Fruit fly (Drosophila melanogaster) whole organism, prepupa: ENCODE measurements around the gene CG4660.

Source experiments
- Blimp-1 ChIP-seq: fragments of 200-800 bp; sonication (Bioruptor generic); optimal IDR thresholded peaks from 3 replicates; lab custom pipeline; 2017; ENCODE audit warnings: missing biosample characterization, missing genetic modification characterization, mild to moderate bottlenecking, moderate library complexity, missing genetic modification reagents
- Eip75B ChIP-seq: fragments of 200-800 bp; sonication (Bioruptor generic); optimal IDR thresholded peaks from 3 replicates; lab custom pipeline; 2016; ENCODE audit warnings: missing biosample characterization, missing genetic modification characterization
- dsx ChIP-seq: fragments of 200-800 bp; optimal IDR thresholded peaks from 3 replicates; lab custom pipeline; 2019; ENCODE audit warnings: missing biosample characterization, mild to moderate bottlenecking, missing genetic modification characterization, moderate library complexity; ENCODE audit not compliant: poor library complexity, severe bottlenecking
- net ChIP-seq: fragments of 200-800 bp; sonication (Bioruptor generic); optimal IDR thresholded peaks from 3 replicates; lab custom pipeline; 2016; ENCODE audit warnings: missing biosample characterization, missing genetic modification characterization

DNA sequence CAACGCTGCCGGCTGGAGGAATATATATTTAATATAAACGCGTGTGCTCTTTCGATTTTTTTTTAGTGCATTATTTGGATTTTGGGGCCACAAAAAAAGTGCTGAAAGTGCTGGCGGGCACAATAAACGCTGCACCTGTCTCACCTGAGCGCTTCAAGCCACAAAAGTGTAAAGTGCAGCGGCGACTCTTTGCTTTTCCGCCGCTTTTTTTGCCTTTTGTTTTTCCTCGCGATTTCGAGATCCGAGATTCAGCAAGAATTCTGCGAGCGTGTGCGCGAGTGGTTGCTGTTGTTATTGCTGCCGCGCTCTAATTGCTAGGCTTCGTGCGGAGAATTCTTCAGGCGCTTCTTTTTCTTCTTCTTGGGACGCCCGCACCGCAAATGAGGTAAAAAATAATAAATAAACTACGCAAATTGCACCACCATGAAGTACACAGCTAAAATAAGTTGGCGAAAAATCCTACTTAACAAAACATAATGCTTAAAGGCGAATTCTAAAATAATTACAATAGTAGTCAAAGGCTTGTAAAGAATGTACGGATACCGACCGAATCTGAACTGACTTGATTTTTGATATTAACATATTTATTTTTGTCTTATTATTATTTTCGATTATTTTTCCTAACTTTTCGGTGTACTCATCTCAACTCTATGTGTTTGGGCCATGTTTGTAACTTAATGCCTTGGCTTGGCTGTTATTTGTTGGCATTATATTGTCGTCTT is 30.1 kb downstream of the CG4660 start:
- no peak for TF ChIP-seq Eip75B
- no peak for TF ChIP-seq dsx (GFP tag; lab: Kevin White, UChicago)
- no peak for TF ChIP-seq Blimp-1 (GFP tag; lab: Kevin White, UChicago)
- TF ChIP-seq net (GFP tag; lab: Kevin White, UChicago) = no peak
